Fruit fly (Drosophila melanogaster): ENCODE data around the gene CG16824.

The CG16824 gene

dm6 chr2L:13259643-13260042 lies 33.2 kb upstream of the CG16824 start, which contains the start of gene CG31730:
Gene CG31730 (minus strand): TSS chr2L:13259743.
- no peak for TF ChIP-seq CG8159 (tag; optimal IDR thresholded peaks at IDR 0.05)
- TF ChIP-seq CG4496 (GFP tag; IDR thresholded peaks at IDR 0.05): no peak
- TF ChIP-seq CG13204 (GFP tag; optimal IDR thresholded peaks at IDR 0.05): no peak
- no peak for TF ChIP-seq CG8301 (tag; optimal IDR thresholded peaks at IDR 0.05)
- no peak for TF ChIP-seq gl (tag; optimal IDR thresholded peaks at IDR 0.05)
- TF ChIP-seq EcR (GFP tag; optimal IDR thresholded peaks at IDR 0.05): no peak
- TF ChIP-seq Snoo (tag; optimal IDR thresholded peaks at IDR 0.05): no peak
- TF ChIP-seq CG34367 (tag; optimal IDR thresholded peaks at IDR 0.05): no peak
- TF ChIP-seq CG12605 (GFP tag; IDR thresholded peaks at IDR 0.05): no peak
- no peak for TF ChIP-seq Pif1A (GFP tag; optimal IDR thresholded peaks at IDR 0.05)
- TF ChIP-seq CG17806 (tag; optimal IDR thresholded peaks at IDR 0.05): no peak
- no peak for TF ChIP-seq fd96Ca (GFP tag; IDR thresholded peaks at IDR 0.05)
- no peak for TF ChIP-seq CG9948 (tag; optimal IDR thresholded peaks at IDR 0.05)

- TF ChIP-seq CG8159 (tag; optimal IDR thresholded peaks at IDR 0.05): no peak
- no peak for TF ChIP-seq CG13204 (GFP tag; optimal IDR thresholded peaks at IDR 0.05)
These were observed 32.1 kb upstream of the CG16824 start, which contains the start of gene CG44085 for dm6 chr2L:13260740-13261139. Gene CG44085 (plus strand): TSS chr2L:13261008.

dm6 chr2L:13265776-13266175 lies 27.0 kb upstream of the CG16824 start, which contains the start of gene CG31848:
Gene CG31848 (minus strand): TSS chr2L:13265876.
- TF ChIP-seq CG32121 (GFP tag; IDR thresholded peaks at IDR 0.05) (no peak), D1 (tag; optimal IDR thresholded peaks at IDR 0.05) (no peak), CG34367 (tag; optimal IDR thresholded peaks at IDR 0.05) (no peak), EcR (GFP tag; optimal IDR thresholded peaks at IDR 0.05) (no peak), Ets98B (GFP tag; IDR thresholded peaks at IDR 0.05) (no peak), rn (GFP tag; IDR thresholded peaks at IDR 0.05) (no peak), CG8301 (tag; optimal IDR thresholded peaks at IDR 0.05) (no peak), CG8159 (tag; optimal IDR thresholded peaks at IDR 0.05) (no peak), Snoo (tag; optimal IDR thresholded peaks at IDR 0.05) (no peak), CG13204 (GFP tag; optimal IDR thresholded peaks at IDR 0.05) (no peak), fd96Ca (GFP tag; IDR thresholded peaks at IDR 0.05) (no peak), CG14655 (GFP tag; optimal IDR thresholded peaks at IDR 0.05) (no peak), CG15710 (tag; optimal IDR thresholded peaks at IDR 0.05) (no peak), CG12605 (GFP tag; IDR thresholded peaks at IDR 0.05) (no peak), CG17806 (tag; optimal IDR thresholded peaks at IDR 0.05) (no peak)

dm6 chr2L:13266627-13267026 lies 26.2 kb upstream of the CG16824 start:
- TF ChIP-seq EcR (GFP tag; optimal IDR thresholded peaks at IDR 0.05) (peak; percentile 21), gl (tag; optimal IDR thresholded peaks at IDR 0.05) (no peak), CG4496 (GFP tag; IDR thresholded peaks at IDR 0.05) (0 out of 3 replicates have a peak, but pooled peaks have one; percentile 7), CG13204 (GFP tag; optimal IDR thresholded peaks at IDR 0.05) (peak; percentile 49), CG32121 (GFP tag; IDR thresholded peaks at IDR 0.05) (no peak), CG14655 (GFP tag; optimal IDR thresholded peaks at IDR 0.05) (peak; percentile 11), rn (GFP tag; IDR thresholded peaks at IDR 0.05) (no peak)

- TF ChIP-seq CG34367 (tag; optimal IDR thresholded peaks at IDR 0.05) (peak; percentile 12), CG14655 (GFP tag; optimal IDR thresholded peaks at IDR 0.05) (peak; percentile 71), CG12605 (GFP tag; IDR thresholded peaks at IDR 0.05) (peak; percentile 21; the same call in 1 of the 2 replicates), fd96Ca (GFP tag; IDR thresholded peaks at IDR 0.05) (no peak), D1 (tag; optimal IDR thresholded peaks at IDR 0.05) (peak; percentile 60), rn (GFP tag; IDR thresholded peaks at IDR 0.05) (no peak), CG4496 (GFP tag; IDR thresholded peaks at IDR 0.05) (peak; percentile 42; the same call in 1 of the 3 replicates), Pif1B (GFP tag; optimal IDR thresholded peaks at IDR 0.05) (peak; percentile 33), CG17806 (tag; optimal IDR thresholded peaks at IDR 0.05) (peak; percentile 58), CG8159 (tag; optimal IDR thresholded peaks at IDR 0.05) (peak; percentile 76), Pif1A (GFP tag; optimal IDR thresholded peaks at IDR 0.05) (peak; percentile 7), CG10348 (GFP tag; IDR thresholded peaks at IDR 0.05) (no peak), gl (tag; optimal IDR thresholded peaks at IDR 0.05) (no peak), Snoo (tag; optimal IDR thresholded peaks at IDR 0.05) (no peak), CG9948 (tag; optimal IDR thresholded peaks at IDR 0.05) (peak; percentile 65), CG13204 (GFP tag; optimal IDR thresholded peaks at IDR 0.05) (no peak), Ets98B (GFP tag; IDR thresholded peaks at IDR 0.05) (no peak), CG32121 (GFP tag; IDR thresholded peaks at IDR 0.05) (no peak), CG8301 (tag; optimal IDR thresholded peaks at IDR 0.05) (peak; percentile 52), EcR (GFP tag; optimal IDR thresholded peaks at IDR 0.05) (peak; percentile 74), CG15710 (tag; optimal IDR thresholded peaks at IDR 0.05) (peak; percentile 46)
These were observed 24.7 kb upstream of the CG16824 start for dm6 chr2L:13268040-13268652.

dm6 chr2L:13272541-13272940 lies 20.3 kb upstream of the CG16824 start:
- TF ChIP-seq CG13204 (GFP tag; optimal IDR thresholded peaks at IDR 0.05): peak; percentile 65
- no peak for TF ChIP-seq EcR (GFP tag; optimal IDR thresholded peaks at IDR 0.05)

dm6 chr2L:13285791-13286190 lies 7.0 kb upstream of the CG16824 start:
- TF ChIP-seq CG12605 (GFP tag; IDR thresholded peaks at IDR 0.05): peak; percentile 90; the same call in 1 of the 2 replicates
- TF ChIP-seq CG4496 (GFP tag; IDR thresholded peaks at IDR 0.05): no peak
